Worm (Caenorhabditis elegans): ENCODE results near the gene F54C9.11.

ce11 chrII:8590684-8591083, 5.8 kb upstream of the F54C9.11 start, which contains the start of gene aptf-4:
- TF ChIP-seq ztf-29 (GFP tag; IDR thresholded peaks at IDR 0.05) (no peak), T22C8.4 (GFP tag; IDR thresholded peaks at IDR 0.05) (no peak), ztf-23 (GFP tag; IDR thresholded peaks at IDR 0.05) (no peak), flt-1 (GFP tag; IDR thresholded peaks at IDR 0.05) (no peak), tab-1 (GFP tag; IDR thresholded peaks at IDR 0.05) (no peak), klf-2 (GFP tag; conservative IDR thresholded peaks at IDR 0.05) (no peak), cog-1 (tag; optimal IDR thresholded peaks at IDR 0.05) (no peak), med-1 (GFP tag; optimal IDR thresholded peaks at IDR 0.05; ENCODE audit: insufficient read depth) (no peak)

Measured in whole organism, midembryonic.